Worm (Caenorhabditis elegans): ENCODE measurements around the gene cnc-4.

DNA sequence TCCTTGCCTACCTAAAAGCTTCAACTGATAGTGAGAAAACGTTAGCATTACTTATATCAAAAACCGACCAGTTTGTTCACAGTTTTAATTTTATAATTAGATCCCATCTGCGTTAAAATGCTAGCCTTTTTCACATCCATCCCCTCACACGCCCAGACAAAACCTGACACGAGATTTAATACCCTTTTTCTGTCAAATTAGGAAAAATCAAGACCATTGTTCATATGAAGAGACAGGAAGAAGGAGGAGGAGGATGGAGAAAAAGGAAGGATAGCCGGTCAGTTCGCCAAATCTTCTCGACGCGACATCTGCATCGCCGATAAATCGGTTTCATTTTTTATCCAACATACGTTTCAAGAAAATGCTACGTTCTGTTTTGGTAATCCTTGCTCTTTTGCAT lies 729 bp downstream of the cnc-4 start, which contains the start of gene cnc-3:
- TF ChIP-seq nhr-237 (tag; optimal IDR thresholded peaks at IDR 0.05) = no peak
- no peak for TF ChIP-seq php-3 (GFP tag; IDR thresholded peaks at IDR 0.05)
